Fruit fly (Drosophila melanogaster) whole organism, embryonic: ENCODE results near the gene CG46301.
A peak's percentile ranks its signal among the peaks of the same experiment; 100 is the strongest.

Experiments used
- Atf-2 ChIP-seq: fragments of 200-800 bp; sonication (Bioruptor generic); optimal IDR thresholded peaks from 2 replicates; lab custom pipeline; 2016; ENCODE audit warnings: missing biosample characterization, missing genetic modification characterization
- Atf3 ChIP-seq: fragments of 200-800 bp; sonication (Bioruptor generic); optimal IDR thresholded peaks from 3 replicates; lab custom pipeline; 2016; ENCODE audit warnings: missing biosample characterization, missing genetic modification characterization
- Atf6 ChIP-seq: fragments of 200-800 bp; sonication (Bioruptor generic); IDR thresholded peaks from 2 replicates; pipeline ENCODE4 v1.3.6; 2022; ENCODE audit warnings: missing biosample characterization, missing genetic modification characterization
- Bteb2 ChIP-seq: fragments of 200-800 bp; sonication (Bioruptor generic); optimal IDR thresholded peaks from 2 replicates; lab custom pipeline; 2016; ENCODE audit warnings: missing biosample characterization, missing genetic modification characterization
- C15 ChIP-seq: fragments of 200-800 bp; sonication (Bioruptor generic); IDR thresholded peaks from 3 replicates; pipeline ENCODE4 v1.3.6; 2022; ENCODE audit warnings: missing biosample characterization, missing genetic modification characterization
- CG10267 ChIP-seq: fragments of 200-800 bp; sonication (Bioruptor generic); optimal IDR thresholded peaks from 2 replicates; lab custom pipeline; 2018; ENCODE audit warnings: missing biosample characterization, mild to moderate bottlenecking, missing genetic modification characterization, moderate library complexity
- CG10431 ChIP-seq: fragments of 200-800 bp; sonication (Bioruptor generic); optimal IDR thresholded peaks from 3 replicates; lab custom pipeline; 2018; ENCODE audit warnings: missing biosample characterization, mild to moderate bottlenecking, missing genetic modification characterization
- CG10654 ChIP-seq: fragments of 200-800 bp; sonication (Bioruptor generic); optimal IDR thresholded peaks from 2 replicates; lab custom pipeline; 2016; ENCODE audit warnings: missing biosample characterization, missing genetic modification characterization
- CG11504 ChIP-seq: fragments of 200-800 bp; sonication (Bioruptor generic); optimal IDR thresholded peaks from 3 replicates; lab custom pipeline; 2019; ENCODE audit warnings: missing biosample characterization, mild to moderate bottlenecking, missing genetic modification characterization, moderate library complexity
- CG12769 ChIP-seq: fragments of 200-800 bp; sonication (Bioruptor generic); optimal IDR thresholded peaks from 2 replicates; lab custom pipeline; 2019; ENCODE audit warnings: missing biosample characterization, mild to moderate bottlenecking, missing genetic modification characterization, moderate library complexity
- CG14667 ChIP-seq: fragments of 200-800 bp; sonication (Bioruptor generic); IDR thresholded peaks from 2 replicates; pipeline ENCODE4 v1.3.6; 2022; ENCODE audit warnings: missing biosample characterization, missing genetic modification characterization
- CG1647 ChIP-seq: fragments of 200-800 bp; sonication (Bioruptor generic); optimal IDR thresholded peaks from 3 replicates; lab custom pipeline; 2016; ENCODE audit warnings: missing biosample characterization, missing genetic modification characterization
- CG17328 ChIP-seq: fragments of 200-800 bp; sonication (Bioruptor generic); IDR thresholded peaks from 2 replicates; pipeline ENCODE4 v1.3.6; 2022; ENCODE audit warnings: missing biosample characterization, missing genetic modification characterization
- CG1832 ChIP-seq: fragments of 200-800 bp; sonication (Bioruptor generic); optimal IDR thresholded peaks from 2 replicates; lab custom pipeline; 2017; ENCODE audit warnings: missing biosample characterization, mild to moderate bottlenecking, missing genetic modification characterization, inconsistent platforms
- CG2120 ChIP-seq: fragments of 200-800 bp; sonication (Bioruptor generic); optimal IDR thresholded peaks from 3 replicates; lab custom pipeline; 2016; ENCODE audit warnings: missing biosample characterization, missing genetic modification characterization
- CG2889 ChIP-seq: fragments of 200-800 bp; sonication (Bioruptor generic); IDR thresholded peaks from 3 replicates; pipeline ENCODE4 v1.3.6; 2022; ENCODE audit warnings: missing biosample characterization, missing genetic modification characterization
- CG30431 ChIP-seq: fragments of 200-800 bp; sonication (Bioruptor generic); optimal IDR thresholded peaks from 2 replicates; lab custom pipeline; 2017; ENCODE audit warnings: missing biosample characterization, missing genetic modification characterization
- CG32532 ChIP-seq: fragments of 200-800 bp; sonication (Bioruptor generic); IDR thresholded peaks from 2 replicates; pipeline ENCODE4 v1.3.6; 2022; ENCODE audit warnings: missing biosample characterization, missing genetic modification characterization
- CG34224 ChIP-seq: fragments of 200-800 bp; sonication (Bioruptor generic); IDR thresholded peaks from 3 replicates; pipeline ENCODE4 v1.3.6; 2022; ENCODE audit warnings: missing biosample characterization, missing genetic modification characterization; ENCODE audit not compliant: partially characterized antibody
- CG3995 ChIP-seq: fragments of 200-800 bp; sonication (Bioruptor generic); optimal IDR thresholded peaks from 3 replicates; lab custom pipeline; 2016; ENCODE audit warnings: missing biosample characterization, missing genetic modification characterization
- CG5245 ChIP-seq: fragments of 200-800 bp; sonication (Bioruptor generic); optimal IDR thresholded peaks from 3 replicates; lab custom pipeline; 2016; ENCODE audit warnings: missing biosample characterization, missing genetic modification characterization
- CG7786 ChIP-seq: fragments of 200-800 bp; sonication (Bioruptor generic); optimal IDR thresholded peaks from 2 replicates; lab custom pipeline; 2016; ENCODE audit warnings: missing biosample characterization, missing genetic modification characterization
- CG7928 ChIP-seq: fragments of 200-800 bp; sonication (Bioruptor generic); optimal IDR thresholded peaks from 2 replicates; lab custom pipeline; 2017; ENCODE audit warnings: missing biosample characterization, mild to moderate bottlenecking, missing genetic modification characterization
- CG9215 ChIP-seq: fragments of 200-800 bp; sonication (Bioruptor generic); IDR thresholded peaks from 2 replicates; pipeline ENCODE4 v1.3.6; 2022; ENCODE audit warnings: missing biosample characterization, missing genetic modification characterization
- CoRest ChIP-seq: fragments of 200-800 bp; sonication (Bioruptor generic); optimal IDR thresholded peaks from 3 replicates; lab custom pipeline; 2018; ENCODE audit warnings: missing biosample characterization, mild to moderate bottlenecking, missing genetic modification characterization, moderate library complexity
- E2f2 ChIP-seq: fragments of 200-800 bp; sonication (Bioruptor generic); IDR thresholded peaks from 2 replicates; pipeline ENCODE4 v1.3.6; 2022; ENCODE audit warnings: missing biosample characterization, missing genetic modification characterization
- HLH3B ChIP-seq: fragments of 200-800 bp; sonication (Bioruptor generic); IDR thresholded peaks from 2 replicates; pipeline ENCODE4 v1.3.6; 2022; ENCODE audit warnings: missing biosample characterization, missing genetic modification characterization
- HLH54F ChIP-seq: fragments of 200-800 bp; sonication (Bioruptor generic); optimal IDR thresholded peaks from 3 replicates; lab custom pipeline; 2016; ENCODE audit warnings: missing biosample characterization, missing genetic modification characterization
- HmgD ChIP-seq: fragments of 200-800 bp; sonication (Bioruptor generic); optimal IDR thresholded peaks from 3 replicates; lab custom pipeline; 2016; ENCODE audit warnings: missing biosample characterization, missing genetic modification characterization
- Hr51 ChIP-seq, 2 experiments: fragments of 200-800 bp; sonication (Bioruptor generic); optimal IDR thresholded peaks; 2 replicates in 1 of 2; 3 replicates in 1 of 2; lab custom pipeline; 2016 to 2018; ENCODE audit warnings: missing biosample characterization in 2 of 2, missing genetic modification characterization in 2 of 2, mild to moderate bottlenecking in 1 of 2, moderate library complexity in 1 of 2
- Hsf ChIP-seq: fragments of 200-800 bp; sonication (Bioruptor generic); optimal IDR thresholded peaks from 3 replicates; lab custom pipeline; 2016; ENCODE audit warnings: missing biosample characterization, missing genetic modification characterization
- Lim3 ChIP-seq: fragments of 200-800 bp; sonication (Bioruptor generic); IDR thresholded peaks from 2 replicates; pipeline ENCODE4 v1.3.6; 2022; ENCODE audit warnings: missing biosample characterization, missing genetic modification characterization
- Lpt ChIP-seq: fragments of >200 bp; optimal IDR thresholded peaks from 2 replicates; lab custom pipeline; 2018; ENCODE audit warnings: missing biosample characterization, missing genetic modification characterization
- Med ChIP-seq: fragments of 200-800 bp; sonication (Bioruptor generic); peaks from one replicate; lab custom pipeline; 2016; ENCODE audit warnings: missing biosample characterization, missing genetic modification characterization, mild to moderate bottlenecking, inconsistent platforms, moderate library complexity
- Meics ChIP-seq: fragments of 200-800 bp; sonication (Bioruptor generic); optimal IDR thresholded peaks from 2 replicates; lab custom pipeline; 2017; ENCODE audit warnings: missing biosample characterization, mild to moderate bottlenecking, missing genetic modification characterization
- Scr ChIP-seq: fragments of 200-800 bp; sonication (Bioruptor generic); IDR thresholded peaks from 2 replicates; pipeline ENCODE4 v1.3.6; 2022; ENCODE audit warnings: missing biosample characterization, missing genetic modification characterization; ENCODE audit not compliant: partially characterized antibody
- Vsx1 ChIP-seq: fragments of 200-800 bp; sonication (Bioruptor generic); optimal IDR thresholded peaks from 2 replicates; lab custom pipeline; 2017; ENCODE audit warnings: missing biosample characterization, mild to moderate bottlenecking, missing genetic modification characterization, missing genetic modification reagents
- ase ChIP-seq: fragments of 200-800 bp; sonication (Bioruptor generic); IDR thresholded peaks from 3 replicates; pipeline ENCODE4 v1.3.6; 2022; ENCODE audit warnings: missing biosample characterization, missing genetic modification characterization
- da ChIP-seq: fragments of 200-800 bp; sonication (Bioruptor generic); optimal IDR thresholded peaks from 2 replicates; lab custom pipeline; 2016; ENCODE audit warnings: missing biosample characterization, missing genetic modification characterization
- dpn ChIP-seq, 2 experiments: fragments of 200-800 bp; sonication (Bioruptor generic); optimal IDR thresholded peaks; 3 replicates each; lab custom pipeline; 2016; ENCODE audit warnings: missing biosample characterization in 2 of 2, missing genetic modification characterization in 2 of 2
- gce ChIP-seq: fragments of 200-800 bp; sonication (Bioruptor generic); IDR thresholded peaks from 3 replicates; pipeline ENCODE4 v1.3.6; 2022; ENCODE audit warnings: missing biosample characterization, missing genetic modification characterization
- gsb-n ChIP-seq: fragments of 200-800 bp; sonication (Bioruptor generic); optimal IDR thresholded peaks from 3 replicates; lab custom pipeline; 2018; ENCODE audit warnings: missing biosample characterization, mild to moderate bottlenecking, missing genetic modification characterization
- gt ChIP-seq: fragments of 200-800 bp; sonication (Bioruptor generic); IDR thresholded peaks from 2 replicates; pipeline ENCODE4 v1.3.6; 2022; ENCODE audit warnings: missing biosample characterization, missing genetic modification characterization
- kni ChIP-seq: fragments of 200-800 bp; sonication (Bioruptor generic); optimal IDR thresholded peaks from 3 replicates; lab custom pipeline; 2017; ENCODE audit warnings: mild to moderate bottlenecking, missing biosample characterization, missing genetic modification reagents, missing genetic modification characterization
- lov ChIP-seq, 2 experiments: fragments of 200-800 bp in 1 of 2; fragments of >200 bp in 1 of 2; sonication (Bioruptor generic) in 1 of 2; IDR thresholded peaks in 1 of 2; optimal IDR thresholded peaks in 1 of 2; 2 replicates in 1 of 2; 3 replicates in 1 of 2; pipeline versions ENCODE4 v1.3.6 to Lab custom; 2017 to 2022; ENCODE audit warnings: missing biosample characterization in 1 of 2, missing genetic modification characterization in 1 of 2
- ranshi ChIP-seq: fragments of 200-800 bp; sonication (Bioruptor generic); IDR thresholded peaks from 2 replicates; pipeline ENCODE4 v1.3.6; 2022; ENCODE audit warnings: missing biosample characterization, missing genetic modification characterization
- run ChIP-seq: fragments of 200-800 bp; sonication (Bioruptor generic); optimal IDR thresholded peaks from 3 replicates; lab custom pipeline; 2018; ENCODE audit warnings: missing biosample characterization, mild to moderate bottlenecking, missing genetic modification characterization
- sisA ChIP-seq: fragments of 200-800 bp; sonication (Bioruptor generic); IDR thresholded peaks from 2 replicates; pipeline ENCODE4 v1.3.6; 2022; ENCODE audit warnings: missing biosample characterization, missing genetic modification characterization
- slbo ChIP-seq: fragments of 200-800 bp; sonication (Bioruptor generic); IDR thresholded peaks from 2 replicates; pipeline ENCODE4 v1.3.6; 2022; ENCODE audit warnings: missing biosample characterization, missing genetic modification characterization
- slou ChIP-seq: fragments of 200-800 bp; sonication (Bioruptor generic); optimal IDR thresholded peaks from 3 replicates; lab custom pipeline; 2016; ENCODE audit warnings: missing biosample characterization, missing genetic modification characterization
- tx ChIP-seq: fragments of 200-800 bp; sonication (Bioruptor generic); optimal IDR thresholded peaks from 2 replicates; lab custom pipeline; 2016; ENCODE audit warnings: missing biosample characterization, missing genetic modification characterization
- zen2 ChIP-seq: fragments of 200-800 bp; sonication (Bioruptor generic); IDR thresholded peaks from 3 replicates; pipeline ENCODE4 v1.3.6; 2022; ENCODE audit warnings: missing biosample characterization, missing genetic modification characterization; ENCODE audit not compliant: partially characterized antibody

The CG46301 gene

DNA sequence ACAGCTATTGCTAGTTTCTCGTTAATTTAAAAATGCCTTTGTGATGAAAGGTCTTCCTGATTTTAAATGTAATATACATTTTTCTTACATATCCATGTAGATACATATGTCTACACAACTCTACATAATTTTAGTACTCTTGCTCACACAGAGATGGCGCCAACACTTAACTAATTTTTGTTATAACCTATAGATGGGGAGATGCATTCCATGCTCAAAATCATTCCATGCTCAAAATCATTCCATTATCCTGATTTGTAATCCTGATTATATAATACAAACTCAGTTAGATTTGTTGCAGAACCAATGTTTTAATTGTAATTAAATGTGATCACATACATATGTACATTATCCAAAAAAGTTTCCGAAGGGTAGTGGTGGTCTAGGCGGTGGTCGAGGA, 57.0 kb downstream of the CG46301 start (continued):
- TF ChIP-seq CG11504 (tag; lab: Kevin White, UChicago) (peak; percentile 56), CG34224 (GFP tag; lab: Robert Waterston, UW) (no peak), CG2120 (GFP tag; lab: Kevin White, UChicago) (no peak), slbo (GFP tag; lab: Robert Waterston, UW) (peak; percentile 51; the same call in 1 of the 2 replicates), Atf-2 (GFP tag; lab: Kevin White, UChicago) (no peak), CG12769 (no peak), ase (GFP tag; lab: Robert Waterston, UW) (no peak), da (GFP tag; lab: Kevin White, UChicago) (no peak), HLH54F (GFP tag; lab: Kevin White, UChicago) (no peak), CG2889 (0 out of 3 replicates have a peak, but pooled peaks have one; percentile 15), dpn (GFP tag; optimal IDR thresholded peaks at IDR 0.05; lab: Kevin White, UChicago) (no peak), CG3995 (GFP tag; lab: Kevin White, UChicago) (no peak), gsb-n (tag; lab: Kevin White, UChicago) (no peak), zen2 (no peak), gce (GFP tag; lab: Robert Waterston, UW) (no peak), CG10267 (tag; lab: Kevin White, UChicago) (no peak), CG7786 (GFP tag; lab: Kevin White, UChicago) (no peak), CG10654 (GFP tag; lab: Kevin White, UChicago) (no peak), Hsf (peak; percentile 43), Atf3 (GFP tag; lab: Kevin White, UChicago) (no peak), CG17328 (GFP tag; lab: Robert Waterston, UW) (no peak), C15 (GFP tag; lab: Robert Waterston, UW) (no peak), CG9215 (GFP tag; lab: Robert Waterston, UW) (no peak), ranshi (GFP tag; lab: Robert Waterston, UW) (no peak), Lim3 (GFP tag; lab: Robert Waterston, UW) (no peak), tx (GFP tag; lab: Kevin White, UChicago) (no peak), sisA (GFP tag; lab: Robert Waterston, UW) (no peak), E2f2 (GFP tag; lab: Robert Waterston, UW) (0 out of 2 replicates have a peak, but pooled peaks have one; percentile 7), kni (GFP tag; lab: Kevin White, UChicago) (no peak), lov (optimal IDR thresholded peaks at IDR 0.05; lab: Kevin White, UChicago) (no peak), lov (GFP tag; IDR thresholded peaks at IDR 0.05; lab: Robert Waterston, UW) (no peak), CG1832 (GFP tag; lab: Kevin White, UChicago) (no peak), CG5245 (peak; percentile 14), Meics (GFP tag; lab: Kevin White, UChicago) (no peak), HmgD (GFP tag; lab: Kevin White, UChicago) (peak; percentile 12), CG14667 (GFP tag; lab: Robert Waterston, UW) (0 out of 2 replicates have a peak, but pooled peaks have one; percentile 28), CoRest (tag; lab: Kevin White, UChicago) (peak; percentile 35), CG10431 (GFP tag; lab: Kevin White, UChicago) (no peak), Lpt (GFP tag; lab: Kevin White, UChicago) (no peak), CG7928 (GFP tag; lab: Kevin White, UChicago) (no peak), CG32532 (peak; percentile 61; the same call in 1 of the 2 replicates), gt (GFP tag; lab: Robert Waterston, UW) (no peak), Vsx1 (GFP tag; lab: Kevin White, UChicago) (no peak), run (tag; lab: Kevin White, UChicago) (no peak), Bteb2 (no peak), CG30431 (GFP tag; lab: Kevin White, UChicago) (no peak), slou (GFP tag; lab: Kevin White, UChicago) (peak; percentile 1), Scr (GFP tag; lab: Robert Waterston, UW) (no peak), Hr51 (GFP tag; optimal IDR thresholded peaks at IDR 0.05; lab: Kevin White, UChicago) (no peak), CG1647 (GFP tag; lab: Kevin White, UChicago) (no peak), Med (GFP tag; lab: Kevin White, UChicago) (no peak), HLH3B (GFP tag; lab: Robert Waterston, UW) (no peak), Atf6 (GFP tag; lab: Robert Waterston, UW) (no peak)
